Worm (Caenorhabditis elegans) whole organism, L1 larva: ENCODE data around the gene mdl-1.
A peak's percentile ranks its signal among the peaks of the same experiment; 100 is the strongest.

Experiments used
- C04F5.9 ChIP-seq: sonication (generic microtip); optimal IDR thresholded peaks from 2 replicates; lab custom pipeline; 2016; ENCODE audit warnings: missing genetic modification characterization, missing compliant biosample characterization
- C16A3.4 ChIP-seq: fragments of 150-350 bp; optimal IDR thresholded peaks from 2 replicates; lab custom pipeline; 2014; ENCODE audit warnings: missing biosample characterization, missing genetic modification characterization
- C34B4.2 ChIP-seq: sonication (generic microtip); optimal IDR thresholded peaks from 2 replicates; lab custom pipeline; 2017; ENCODE audit warnings: mild to moderate bottlenecking, missing genetic modification characterization, missing compliant biosample characterization
- aha-1 ChIP-seq: fragments of 150-350 bp; optimal IDR thresholded peaks from 2 replicates; lab custom pipeline; 2014; ENCODE audit warnings: missing biosample characterization, missing genetic modification characterization
- blmp-1 ChIP-seq: fragments of 150-350 bp; optimal IDR thresholded peaks from 2 replicates; lab custom pipeline; 2014; ENCODE audit warnings: missing biosample characterization, missing genetic modification characterization
- ceh-63 ChIP-seq: fragments of 200-800 bp; sonication (Bioruptor generic); optimal IDR thresholded peaks from 2 replicates; lab custom pipeline; 2018; ENCODE audit warnings: mild to moderate bottlenecking, missing genetic modification characterization, missing compliant biosample characterization
- ceh-8 ChIP-seq: fragments of 200-800 bp; sonication (Bioruptor generic); optimal IDR thresholded peaks from 2 replicates; lab custom pipeline; 2018; ENCODE audit warnings: mild to moderate bottlenecking, missing genetic modification characterization, moderate library complexity, missing compliant biosample characterization
- ceh-82 ChIP-seq, 3 experiments: fragments of 150-350 bp in 1 of 3; sonication (generic microtip) in 2 of 3; optimal IDR thresholded peaks; 2 replicates each; lab custom pipeline; 2014 to 2017; ENCODE audit warnings: missing biosample characterization in 3 of 3, missing genetic modification characterization in 3 of 3
- dpl-1 ChIP-seq, 3 experiments: fragments of 150-350 bp in 2 of 3; sonication (generic microtip) in 1 of 3; optimal IDR thresholded peaks; 2 replicates each; lab custom pipeline; 2014 to 2017; ENCODE audit warnings: missing biosample characterization in 3 of 3, missing genetic modification characterization in 3 of 3, missing genetic modification reagents in 3 of 3
- efl-3 ChIP-seq: fragments of 200-800 bp; sonication (Bioruptor generic); optimal IDR thresholded peaks from 2 replicates; lab custom pipeline; 2018; ENCODE audit warnings: mild to moderate bottlenecking, missing genetic modification characterization, missing compliant biosample characterization
- egl-13 ChIP-seq: sonication (generic microtip); optimal IDR thresholded peaks from 2 replicates; lab custom pipeline; 2016; ENCODE audit warnings: missing genotype, missing genetic modification reagents, missing genetic modification characterization, missing compliant biosample characterization
- elt-3 ChIP-seq, 6 experiments: fragments of 150-350 bp in 1 of 6; sonication (generic microtip); optimal IDR thresholded peaks; 2 replicates each; lab custom pipeline; 2017 to 2018; ENCODE audit warnings: missing biosample characterization in 6 of 6, missing genetic modification characterization in 6 of 6, inconsistent platforms in 1 of 6
- ets-5 ChIP-seq: fragments of 200-800 bp; sonication (Bioruptor generic); IDR thresholded peaks from 2 replicates; pipeline ENCODE4 v1.3.6; 2022; ENCODE audit warnings: missing genetic modification characterization, missing compliant biosample characterization
- fkh-10 ChIP-seq: sonication (generic microtip); optimal IDR thresholded peaks from 2 replicates; lab custom pipeline; 2017; ENCODE audit warnings: missing biosample characterization, missing genetic modification reagents, missing genetic modification characterization
- fkh-8 ChIP-seq: sonication (generic microtip); optimal IDR thresholded peaks from 2 replicates; lab custom pipeline; 2016; ENCODE audit warnings: mild to moderate bottlenecking, missing genetic modification characterization, missing compliant biosample characterization
- fos-1 ChIP-seq: fragments of 150-350 bp; optimal IDR thresholded peaks from 2 replicates; lab custom pipeline; 2014; ENCODE audit warnings: missing biosample characterization, missing genetic modification characterization
- grh-1 ChIP-seq: fragments of 200-800 bp; sonication (Bioruptor generic); IDR thresholded peaks from 2 replicates; pipeline ENCODE4 v1.3.6; 2022; ENCODE audit warnings: missing genetic modification reagents, missing genetic modification characterization, missing compliant biosample characterization
- hlh-4 ChIP-seq: sonication (generic microtip); optimal IDR thresholded peaks from 2 replicates; lab custom pipeline; 2016; ENCODE audit warnings: mild to moderate bottlenecking, missing genetic modification characterization, missing compliant biosample characterization
- irx-1 ChIP-seq: sonication (generic microtip); optimal IDR thresholded peaks from 2 replicates; lab custom pipeline; 2016; ENCODE audit warnings: missing genetic modification characterization, missing compliant biosample characterization
- isw-1 ChIP-seq: fragments of 200-800 bp; sonication (Bioruptor generic); IDR thresholded peaks from 2 replicates; pipeline ENCODE4 v1.3.6; 2022; ENCODE audit warnings: missing genetic modification characterization, missing compliant biosample characterization
- jun-1 ChIP-seq: fragments of 150-350 bp; optimal IDR thresholded peaks from 2 replicates; lab custom pipeline; 2014; ENCODE audit warnings: missing biosample characterization, missing genetic modification reagents, missing genetic modification characterization
- lin-13 ChIP-seq: fragments of 150-350 bp; optimal IDR thresholded peaks from 2 replicates; lab custom pipeline; 2014; ENCODE audit warnings: missing biosample characterization, missing genetic modification reagents, missing genetic modification characterization
- lin-14 ChIP-seq: fragments of 200-800 bp; sonication (Bioruptor generic); optimal IDR thresholded peaks from 2 replicates; lab custom pipeline; 2018; ENCODE audit warnings: mild to moderate bottlenecking, missing genetic modification characterization, moderate library complexity, missing compliant biosample characterization
- lsy-2 ChIP-seq, 2 experiments: fragments of 150-350 bp; optimal IDR thresholded peaks; 2 replicates each; lab custom pipeline; 2014; ENCODE audit warnings: missing biosample characterization in 2 of 2, missing genetic modification characterization in 2 of 2
- mab-9 ChIP-seq: fragments of 200-800 bp; sonication (Bioruptor generic); IDR thresholded peaks from 2 replicates; pipeline ENCODE4 v1.3.6; 2022; ENCODE audit warnings: missing genetic modification reagents, missing genetic modification characterization, missing compliant biosample characterization
- mdl-1 ChIP-seq, 2 experiments: fragments of 150-350 bp; optimal IDR thresholded peaks; 2 replicates each; lab custom pipeline; 2014 to 2017; ENCODE audit warnings: missing biosample characterization in 2 of 2, missing genetic modification characterization in 2 of 2, inconsistent platforms in 1 of 2
- mep-1 ChIP-seq: fragments of 150-350 bp; optimal IDR thresholded peaks from 2 replicates; lab custom pipeline; 2014; ENCODE audit warnings: missing biosample characterization, missing genetic modification characterization
- nhr-19 ChIP-seq: fragments of 200-800 bp; sonication (Bioruptor generic); conservative IDR thresholded peaks from 2 replicates; pipeline ENCODE4 v1.3.6; 2022; ENCODE audit warnings: missing genetic modification characterization, missing compliant biosample characterization
- nhr-20 ChIP-seq: sonication (generic microtip); optimal IDR thresholded peaks from 2 replicates; lab custom pipeline; 2016; ENCODE audit warnings: mild to moderate bottlenecking, missing genetic modification characterization, missing compliant biosample characterization
- nhr-28 ChIP-seq: fragments of 150-350 bp; optimal IDR thresholded peaks from 2 replicates; lab custom pipeline; 2014; ENCODE audit warnings: missing biosample characterization, missing genetic modification characterization
- pax-3 ChIP-seq: fragments of 200-800 bp; sonication (Bioruptor generic); optimal IDR thresholded peaks from 2 replicates; lab custom pipeline; 2018; ENCODE audit warnings: mild to moderate bottlenecking, missing genetic modification characterization, moderate library complexity, missing compliant biosample characterization
- rnt-1 ChIP-seq: sonication (generic microtip); optimal IDR thresholded peaks from 2 replicates; lab custom pipeline; 2016; ENCODE audit warnings: mild to moderate bottlenecking, missing genetic modification characterization, moderate library complexity, missing compliant biosample characterization
- skn-1 ChIP-seq: fragments of 150-350 bp; optimal IDR thresholded peaks from 2 replicates; lab custom pipeline; 2014; ENCODE audit warnings: missing biosample characterization, missing genetic modification characterization
- snpc-4 ChIP-seq: fragments of 150-350 bp; optimal IDR thresholded peaks from 2 replicates; lab custom pipeline; 2014; ENCODE audit warnings: missing biosample characterization, missing genetic modification characterization
- sox-4 ChIP-seq: sonication (generic microtip); optimal IDR thresholded peaks from 2 replicates; lab custom pipeline; 2016; ENCODE audit warnings: missing genetic modification characterization, missing compliant biosample characterization
- sptf-1 ChIP-seq: fragments of 150-350 bp; optimal IDR thresholded peaks from 2 replicates; lab custom pipeline; 2014; ENCODE audit warnings: missing biosample characterization, missing genetic modification characterization
- sup-37 ChIP-seq: fragments of 200-800 bp; sonication (Bioruptor generic); optimal IDR thresholded peaks from 2 replicates; lab custom pipeline; 2018; ENCODE audit warnings: mild to moderate bottlenecking, missing genetic modification characterization, missing compliant biosample characterization
- unc-130 ChIP-seq: fragments of 150-350 bp; optimal IDR thresholded peaks from 2 replicates; lab custom pipeline; 2017; ENCODE audit warnings: missing biosample characterization, missing genetic modification characterization, inconsistent platforms
- unc-62 ChIP-seq: fragments of 150-350 bp; optimal IDR thresholded peaks from 2 replicates; lab custom pipeline; 2014; ENCODE audit warnings: missing biosample characterization, missing genetic modification reagents, missing genetic modification characterization
- vab-15 ChIP-seq: sonication (generic microtip); optimal IDR thresholded peaks from 2 replicates; lab custom pipeline; 2017; ENCODE audit warnings: missing genotype, mild to moderate bottlenecking, missing genetic modification characterization, missing compliant biosample characterization
- zag-1 ChIP-seq: fragments of 150-350 bp; optimal IDR thresholded peaks from 2 replicates; lab custom pipeline; 2014; ENCODE audit warnings: missing biosample characterization, missing genetic modification characterization
- zip-4 ChIP-seq: fragments of 200-800 bp; sonication (Bioruptor generic); optimal IDR thresholded peaks from 2 replicates; lab custom pipeline; 2018; ENCODE audit warnings: mild to moderate bottlenecking, missing genetic modification characterization, moderate library complexity, missing compliant biosample characterization
- ztf-4 ChIP-seq: fragments of 150-350 bp; optimal IDR thresholded peaks from 2 replicates; lab custom pipeline; 2014; ENCODE audit warnings: missing biosample characterization, missing genetic modification characterization

The mdl-1 gene

DNA sequence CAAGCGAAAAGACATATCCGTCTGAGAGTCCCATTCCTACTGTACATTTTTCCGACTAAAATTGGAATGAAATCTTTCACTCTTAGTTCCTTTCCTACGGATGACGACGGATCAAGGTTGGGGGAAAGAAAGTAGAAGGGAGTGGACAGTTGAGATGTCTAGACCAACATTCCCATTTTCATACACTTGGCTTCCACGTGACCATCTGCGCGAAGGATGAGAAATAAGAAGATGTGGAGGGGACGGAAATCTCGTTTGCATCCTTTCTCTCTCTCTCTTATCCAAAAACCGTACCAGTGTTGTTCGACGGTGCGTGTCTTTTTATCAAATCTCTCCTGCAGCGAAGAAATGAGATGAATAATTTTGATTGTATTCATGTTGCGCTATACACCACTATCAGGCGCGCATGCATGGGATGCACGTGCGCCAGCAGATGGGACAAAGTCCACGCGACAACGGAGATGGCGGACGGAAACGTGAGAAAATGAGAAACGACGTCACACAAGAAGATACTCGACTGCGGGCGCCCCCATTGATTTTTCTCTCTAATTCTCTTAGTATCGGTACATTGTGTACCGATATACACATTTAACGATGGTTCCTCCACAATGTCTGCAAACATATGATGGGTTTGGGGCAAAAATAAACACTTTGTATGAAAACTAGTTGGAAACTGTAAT, 4.7 kb upstream of the mdl-1 start (continued):
- no peak for TF ChIP-seq aha-1
- TF ChIP-seq zag-1 (tag; lab: Kevin White, UChicago), result no peak
- peak; percentile 23 for TF ChIP-seq C04F5.9 (tag; lab: Kevin White, UChicago)
- TF ChIP-seq sox-4 (tag; lab: Kevin White, UChicago), result peak; percentile 58
- peak; percentile 64 for TF ChIP-seq fkh-10 (GFP tag; lab: Kevin White, UChicago)
- TF ChIP-seq C34B4.2 (tag; lab: Kevin White, UChicago), result no peak
- peak; percentile 90 for TF ChIP-seq fkh-8 (tag; lab: Kevin White, UChicago)
- TF ChIP-seq mep-1, result peak; percentile 78
- peak; percentile 95 for TF ChIP-seq nhr-19 (GFP tag; lab: Robert Waterston, UW)
- no peak for TF ChIP-seq ceh-8
- TF ChIP-seq nhr-28 (tag; lab: Kevin White, UChicago), result no peak
- TF ChIP-seq ztf-4 (tag; lab: Kevin White, UChicago), result peak; percentile 93
- TF ChIP-seq elt-3 (tag; optimal IDR thresholded peaks at IDR 0.05; lab: Kevin White, UChicago), result peak in 5 of 6 experiments; percentile 16 to 98 (median 63)
- TF ChIP-seq sptf-1, result no peak
- TF ChIP-seq sup-37, result peak; percentile 82
- TF ChIP-seq jun-1, result peak; percentile 80
- TF ChIP-seq efl-3, result peak; percentile 42
- peak; percentile 78 for TF ChIP-seq skn-1
- peak; percentile 90 for TF ChIP-seq rnt-1 (tag; lab: Kevin White, UChicago)
- TF ChIP-seq C16A3.4 (tag; lab: Kevin White, UChicago), result peak; percentile 68
- TF ChIP-seq unc-130 (tag; lab: Kevin White, UChicago), result peak; percentile 93
- TF ChIP-seq hlh-4 (tag; lab: Kevin White, UChicago), result no peak
- peak; percentile 94 for TF ChIP-seq grh-1 (GFP tag; lab: Robert Waterston, UW)
- peak; percentile 99 for TF ChIP-seq lin-14 (GFP tag; lab: Kevin White, UChicago)
- peak in 2 of 3 experiments; percentile 45 to 54 for TF ChIP-seq ceh-82 (tag; optimal IDR thresholded peaks at IDR 0.05; lab: Kevin White, UChicago)
- no peak for TF ChIP-seq ets-5
- TF ChIP-seq fos-1 (tag; lab: Kevin White, UChicago), result peak; percentile 40
- TF ChIP-seq zip-4 (GFP tag; lab: Kevin White, UChicago), result peak; percentile 56
- peak; percentile 48 for TF ChIP-seq vab-15 (tag; lab: Kevin White, UChicago)
- TF ChIP-seq nhr-20, result peak; percentile 99
- no peak for TF ChIP-seq ceh-63 (GFP tag; lab: Kevin White, UChicago)
- TF ChIP-seq dpl-1 (GFP tag; optimal IDR thresholded peaks at IDR 0.05; lab: Kevin White, UChicago), result peak; percentile 25 to 48 (median 42)
- TF ChIP-seq snpc-4 (tag; lab: Kevin White, UChicago), result peak; percentile 22
- peak in 1 of 2 experiments; percentile 98 for TF ChIP-seq mdl-1 (tag; optimal IDR thresholded peaks at IDR 0.05; lab: Kevin White, UChicago)
- TF ChIP-seq lsy-2 (tag; optimal IDR thresholded peaks at IDR 0.05; lab: Kevin White, UChicago), result peak; percentile 75 to 82
- no peak for TF ChIP-seq unc-62 (GFP tag; lab: Kevin White, UChicago)
- TF ChIP-seq lin-13, result peak; percentile 68
- peak; percentile 91 for TF ChIP-seq irx-1
- peak; percentile 85 for TF ChIP-seq pax-3 (tag; lab: Kevin White, UChicago)
- peak; percentile 81 for TF ChIP-seq egl-13 (tag; lab: Kevin White, UChicago)
- TF ChIP-seq mab-9 (GFP tag; lab: Robert Waterston, UW), result peak; percentile 70

ce11 chrX:6738535-6738934, 3.6 kb upstream of the mdl-1 start:
- TF ChIP-seq mab-9 (GFP tag; lab: Robert Waterston, UW), result 0 out of 2 replicates have a peak, but pooled peaks have one; percentile 8
- no peak for TF ChIP-seq isw-1 (GFP tag; lab: Robert Waterston, UW)
- TF ChIP-seq blmp-1, result peak; percentile 80
